Worm (Caenorhabditis elegans): Measurements from ENCODE around the gene fbxa-170.

The fbxa-170 gene

DNA sequence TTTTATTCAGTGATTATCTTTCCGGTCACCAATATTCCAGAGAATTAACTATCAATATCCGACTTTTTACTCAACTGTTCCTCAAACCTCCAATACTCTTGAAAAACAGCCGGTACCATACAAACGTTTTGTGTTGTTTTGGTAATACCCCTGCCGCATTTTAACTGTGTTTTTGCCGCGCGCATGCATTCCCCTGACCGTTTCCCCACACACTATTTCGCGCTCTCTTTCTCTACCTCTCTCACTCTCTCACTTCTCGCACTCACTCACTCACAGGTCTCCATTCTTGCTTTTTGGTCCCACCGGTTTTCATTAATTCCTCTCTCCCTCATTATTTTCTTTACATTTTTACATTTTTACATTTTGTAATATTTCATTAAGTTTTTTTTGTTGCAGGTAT lies 4.6 kb upstream of the fbxa-170 start, which contains the start of gene meg-4:
Gene meg-4, plus strand, starts transcription at position 397 of the 400 bp plus-strand sequence.
- TF ChIP-seq efl-1 (optimal IDR thresholded peaks at IDR 0.05) (peak in 1 of 2 experiments; percentile 8), efl-1 (GFP tag; optimal IDR thresholded peaks at IDR 0.05 in 1 of 2) (no peak), aha-1 (tag; optimal IDR thresholded peaks at IDR 0.05) (no peak)

DNA sequence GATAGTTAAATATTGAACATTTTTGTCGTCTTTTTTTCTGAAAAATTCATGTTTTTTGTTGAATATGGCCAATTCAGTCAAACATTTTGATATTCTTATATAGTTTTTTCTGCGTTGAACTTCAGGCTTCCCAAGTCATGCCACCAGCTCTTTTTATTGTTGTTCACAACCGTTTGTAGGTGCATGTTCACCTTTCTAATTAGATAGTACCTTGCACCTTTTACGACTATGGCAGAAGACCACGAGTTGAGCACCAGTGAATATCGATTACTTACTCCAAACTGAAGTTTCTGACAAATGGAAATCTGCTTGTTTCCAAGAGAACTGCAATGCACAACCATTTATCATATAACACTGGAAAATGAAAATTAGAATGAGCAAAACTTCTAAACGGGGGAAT lies 2.0 kb downstream of the fbxa-170 start:
- no peak for TF ChIP-seq efl-1 (optimal IDR thresholded peaks at IDR 0.05)
- TF ChIP-seq efl-1 (GFP tag; optimal IDR thresholded peaks at IDR 0.05 in 1 of 2): peak in 1 of 2 experiments; percentile 66
- no peak for TF ChIP-seq nhr-84 (tag; optimal IDR thresholded peaks at IDR 0.05)
- no peak for TF ChIP-seq hlh-17 (GFP tag; optimal IDR thresholded peaks at IDR 0.05; ENCODE audit: borderline replicate concordance)
- no peak for TF ChIP-seq nhr-77 (tag; optimal IDR thresholded peaks at IDR 0.05)

DNA sequence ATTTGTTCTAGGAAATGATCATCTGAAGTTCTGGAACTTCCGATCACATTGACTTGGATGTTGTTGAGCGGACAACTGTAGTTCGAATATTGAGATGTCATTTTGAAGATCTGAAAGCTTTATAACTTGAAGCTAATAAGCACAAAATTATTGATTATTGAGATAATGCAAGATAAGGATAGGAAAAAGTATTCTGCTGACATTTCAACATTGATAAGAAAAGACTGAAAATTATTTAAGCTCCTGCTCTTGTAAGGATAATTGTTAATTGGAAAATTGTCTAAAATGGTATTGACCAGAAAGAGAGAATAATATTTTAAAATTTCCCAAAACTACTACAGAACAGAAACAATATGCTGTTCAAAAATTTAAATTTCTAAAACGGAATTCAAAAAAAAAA lies 3.9 kb downstream of the fbxa-170 start, which contains the start of gene tbx-31:
Gene tbx-31, minus strand, starts transcription at position 101 of the 400 bp plus-strand sequence.
- TF ChIP-seq blmp-1 (tag; optimal IDR thresholded peaks at IDR 0.05) (no peak), unc-86 (tag; optimal IDR thresholded peaks at IDR 0.05) (no peak), elt-3 (tag; optimal IDR thresholded peaks at IDR 0.05) (no peak), lin-39 (tag; optimal IDR thresholded peaks at IDR 0.05) (no peak)

DNA sequence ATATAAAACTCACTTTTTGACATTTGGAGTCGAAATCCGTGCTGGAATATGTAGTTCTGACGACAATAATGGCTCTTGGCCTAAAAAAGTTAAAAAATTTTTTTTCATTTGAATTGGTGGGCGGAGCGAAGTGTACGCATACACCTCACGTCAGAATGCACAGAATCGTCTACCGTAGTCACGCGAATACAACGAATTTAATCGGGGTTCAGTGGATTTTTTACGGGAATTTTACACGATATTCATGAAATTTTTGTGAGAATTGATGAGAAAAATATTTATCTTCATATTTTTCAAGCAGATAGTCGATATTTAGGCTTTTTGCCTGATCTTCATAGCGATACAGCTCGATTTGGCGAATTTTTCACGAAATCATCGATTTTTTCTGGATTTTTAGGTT lies 9.2 kb downstream of the fbxa-170 start, which contains the start of gene R09H3.3:
Gene R09H3.3, minus strand, starts transcription at position 101 of the 400 bp plus-strand sequence.
- no peak for TF ChIP-seq efl-1 (optimal IDR thresholded peaks at IDR 0.05)
- peak in 1 of 2 experiments; percentile 29 for TF ChIP-seq efl-1 (GFP tag; optimal IDR thresholded peaks at IDR 0.05 in 1 of 2)
- no peak for TF ChIP-seq nhr-28 (tag; optimal IDR thresholded peaks at IDR 0.05)

DNA sequence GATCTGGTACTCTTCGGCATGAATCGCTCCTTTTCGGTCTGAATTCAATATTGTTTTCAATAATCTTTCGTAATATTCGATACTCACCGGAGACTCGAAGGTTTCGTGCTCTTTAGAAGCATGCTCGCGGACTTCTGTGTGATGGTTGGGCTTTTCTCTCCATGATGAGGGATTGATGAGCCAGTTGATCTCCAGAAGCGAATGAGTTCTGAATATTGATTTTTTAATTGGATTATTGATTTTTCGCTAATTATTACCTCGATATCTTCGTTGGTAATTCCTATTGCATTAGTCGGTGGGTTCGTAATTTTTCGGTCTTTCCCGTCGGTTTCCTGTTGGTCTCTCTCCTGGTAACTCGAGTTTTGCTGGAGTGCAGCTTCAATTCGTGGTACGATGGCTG lies 10.9 kb downstream of the fbxa-170 start:
- TF ChIP-seq isw-1 (GFP tag; IDR thresholded peaks at IDR 0.05): no peak
- TF ChIP-seq efl-1 (optimal IDR thresholded peaks at IDR 0.05): no peak
- peak in 1 of 2 experiments; percentile 33 for TF ChIP-seq efl-1 (GFP tag; optimal IDR thresholded peaks at IDR 0.05 in 1 of 2)

DNA sequence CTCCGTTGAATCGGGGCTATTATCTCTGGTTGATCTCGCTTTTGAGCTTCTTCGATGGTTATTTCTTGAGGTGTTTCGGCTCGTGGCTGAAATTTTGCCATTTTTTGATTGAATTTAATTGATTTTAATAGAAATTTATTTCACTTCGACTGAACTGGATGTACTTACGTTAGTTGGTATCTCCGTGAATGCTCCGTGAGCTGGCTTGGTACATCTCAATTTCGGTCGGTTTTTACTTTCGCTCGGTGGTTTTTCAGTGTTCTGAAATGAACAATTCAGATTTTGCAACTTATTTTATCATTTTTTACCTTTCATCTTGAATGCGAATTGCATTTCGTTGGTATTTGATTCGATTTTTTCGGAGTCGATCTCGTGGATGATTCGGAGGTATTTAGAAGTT lies 13.0 kb downstream of the fbxa-170 start, which contains the start of gene R09H3.2:
Gene R09H3.2, minus strand, starts transcription at position 101 of the 400 bp plus-strand sequence.
- TF ChIP-seq efl-1 (optimal IDR thresholded peaks at IDR 0.05): no peak
- TF ChIP-seq efl-1 (GFP tag; optimal IDR thresholded peaks at IDR 0.05 in 1 of 2): peak in 1 of 2 experiments; percentile 5
- no peak for TF ChIP-seq ceh-82 (tag; optimal IDR thresholded peaks at IDR 0.05)

DNA sequence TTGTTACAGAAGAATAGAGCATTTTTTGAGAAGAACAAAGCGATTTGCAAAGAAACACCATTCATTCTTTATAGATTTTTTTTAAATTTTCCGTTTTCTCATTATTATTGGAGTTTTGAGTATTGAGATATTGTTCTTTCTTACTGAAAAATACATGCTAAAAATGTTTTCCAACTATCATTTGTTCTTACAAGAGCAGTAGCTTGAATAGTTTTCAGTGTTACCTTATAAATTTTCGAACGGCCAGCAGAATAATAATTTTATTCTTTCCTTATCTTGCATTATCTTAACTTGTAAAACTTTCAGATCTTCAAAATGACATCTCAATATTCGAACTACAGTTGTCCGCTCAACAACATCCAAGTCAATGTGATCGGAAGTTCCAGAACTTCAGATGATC lies 22.7 kb downstream of the fbxa-170 start, which contains the start of gene tbx-32:
Gene tbx-32, plus strand, starts transcription at position 301 of the 400 bp plus-strand sequence.
- no peak for TF ChIP-seq mab-9 (GFP tag; IDR thresholded peaks at IDR 0.05)
- TF ChIP-seq sptf-1 (tag; optimal IDR thresholded peaks at IDR 0.05): no peak
- no peak for TF ChIP-seq lsy-2 (tag; optimal IDR thresholded peaks at IDR 0.05)
- TF ChIP-seq F16B12.6 (tag; optimal IDR thresholded peaks at IDR 0.05): no peak
- TF ChIP-seq ces-1 (GFP tag; optimal IDR thresholded peaks at IDR 0.05): no peak
- TF ChIP-seq skn-1 (tag; optimal IDR thresholded peaks at IDR 0.05): no peak
- no peak for TF ChIP-seq zag-1 (tag; optimal IDR thresholded peaks at IDR 0.05)
- no peak for TF ChIP-seq lin-14 (GFP tag; optimal IDR thresholded peaks at IDR 0.05)
- no peak for TF ChIP-seq tlp-1 (tag; optimal IDR thresholded peaks at IDR 0.05)
- no peak for TF ChIP-seq mef-2 (tag; optimal IDR thresholded peaks at IDR 0.05)
- no peak for TF ChIP-seq ets-5 (GFP tag; IDR thresholded peaks at IDR 0.05)
- TF ChIP-seq ceh-63 (GFP tag; optimal IDR thresholded peaks at IDR 0.05): no peak
- no peak for TF ChIP-seq hlh-4 (tag; optimal IDR thresholded peaks at IDR 0.05)
- TF ChIP-seq fkh-8 (tag; optimal IDR thresholded peaks at IDR 0.05): no peak
- no peak for TF ChIP-seq lin-15B (tag; optimal IDR thresholded peaks at IDR 0.05)
- no peak for TF ChIP-seq snu-23 (GFP tag; optimal IDR thresholded peaks at IDR 0.05)
- no peak for TF ChIP-seq lir-3 (tag; optimal IDR thresholded peaks at IDR 0.05; ENCODE audit: poor library complexity)
- TF ChIP-seq Y116A8C.19 (tag; optimal IDR thresholded peaks at IDR 0.05; ENCODE audit: borderline replicate concordance): no peak
- no peak for TF ChIP-seq fkh-10 (GFP tag; optimal IDR thresholded peaks at IDR 0.05)
- TF ChIP-seq alr-1 (tag; optimal IDR thresholded peaks at IDR 0.05; ENCODE audit: borderline replicate concordance): no peak
